Fruit fly (Drosophila melanogaster) whole organism, larva: Measurements from ENCODE around the gene Ptp61F.

ENCODE experiments used
- noc ChIP-seq: fragments of 200-800 bp; sonication (Bioruptor generic); optimal IDR thresholded peaks from 3 replicates; lab custom pipeline; 2019; ENCODE audit warnings: missing biosample characterization, mild to moderate bottlenecking, missing genetic modification characterization, moderate library complexity

Gene Ptp61F

DNA sequence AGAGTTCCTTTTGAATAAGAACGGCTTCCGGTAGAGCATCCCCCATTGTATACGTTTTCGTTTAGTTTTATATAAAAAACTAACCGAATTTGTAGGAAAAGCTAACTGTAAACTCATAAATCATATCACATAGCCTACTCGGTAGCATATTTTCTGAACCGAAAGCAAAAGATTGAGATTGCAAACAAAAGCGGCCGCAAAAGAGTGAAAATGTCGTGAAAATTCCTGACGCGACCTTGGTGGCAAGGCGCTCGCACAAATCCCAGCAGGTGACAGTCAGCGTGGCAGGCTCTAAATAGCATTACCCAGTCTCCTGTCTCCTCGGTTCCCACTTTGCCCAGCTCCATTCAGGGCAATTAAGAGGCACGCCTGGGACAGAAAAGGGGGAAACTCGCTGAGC is 3.1 kb downstream of the Ptp61F start, which contains the start of gene Naa30B:
Gene Naa30B, minus strand, starts transcription at position 101 of the 400 bp plus-strand sequence.
- TF ChIP-seq noc (tag; lab: Kevin White, UChicago) = no peak

dm6 chr3L:1471037-1471436 is 4.0 kb downstream of the Ptp61F start:
- no peak for TF ChIP-seq noc (tag; lab: Kevin White, UChicago)

DNA sequence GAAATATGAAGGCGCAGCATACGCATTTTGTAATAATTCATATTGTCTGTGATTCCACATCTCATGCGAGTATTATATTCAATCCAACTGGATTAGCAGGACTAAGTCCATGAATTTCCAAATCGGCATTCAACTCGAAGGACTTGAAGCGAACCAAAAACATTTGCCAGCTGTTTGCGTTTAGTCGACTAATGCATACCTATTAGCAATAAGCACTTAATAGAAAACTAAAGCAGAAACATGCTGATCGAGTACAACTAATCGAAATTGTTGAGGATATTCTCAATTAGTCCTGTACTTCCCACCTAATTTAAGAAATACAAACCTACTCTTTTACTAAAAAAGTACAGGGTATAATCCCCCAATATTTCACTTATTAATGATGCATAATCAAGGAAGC is 5.8 kb downstream of the Ptp61F start:
- no peak for TF ChIP-seq noc (tag; lab: Kevin White, UChicago)

- no peak for TF ChIP-seq noc (tag; lab: Kevin White, UChicago)
Measured at dm6 chr3L:1464465-1464864, 10.6 kb downstream of the Ptp61F start.

DNA sequence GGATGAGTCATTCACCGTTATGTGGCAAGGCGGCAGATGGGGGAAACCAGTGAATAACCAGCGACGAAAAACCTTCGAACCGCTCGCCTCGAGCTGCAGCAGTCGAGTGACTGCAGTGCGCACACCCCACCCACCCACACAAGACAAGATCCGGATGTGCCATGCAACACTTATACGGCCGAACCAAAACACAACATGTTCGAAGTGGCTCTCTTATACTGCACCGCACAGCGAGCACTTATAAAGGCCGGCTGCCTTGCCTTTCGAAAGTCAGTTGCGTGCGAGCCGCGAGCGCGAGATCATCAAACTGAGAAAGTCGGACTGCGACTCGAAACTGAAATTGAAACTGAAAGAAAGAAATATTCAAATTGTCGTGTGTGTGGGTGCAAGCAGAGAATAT is 11.5 kb downstream of the Ptp61F start, which contains the start of gene rho:
Gene rho, plus strand, starts transcription at position 265 of the 400 bp plus-strand sequence.
- no peak for TF ChIP-seq noc (tag; lab: Kevin White, UChicago)

DNA sequence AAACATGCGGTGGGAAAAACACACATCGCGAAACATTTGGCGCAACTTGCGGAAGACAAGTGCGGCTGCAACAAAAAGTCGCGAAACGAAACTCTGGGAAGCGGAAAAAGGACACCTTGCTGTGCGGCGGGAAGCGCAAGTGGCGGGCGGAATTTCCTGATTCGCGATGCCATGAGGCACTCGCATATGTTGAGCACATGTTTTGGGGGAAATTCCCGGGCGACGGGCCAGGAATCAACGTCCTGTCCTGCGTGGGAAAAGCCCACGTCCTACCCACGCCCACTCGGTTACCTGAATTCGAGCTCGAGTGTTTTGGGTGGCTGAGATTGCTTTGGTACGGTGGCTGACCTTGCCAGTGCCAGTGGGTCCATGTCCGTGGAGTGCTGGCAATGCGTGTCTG is 13.2 kb downstream of the Ptp61F start:
- no peak for TF ChIP-seq noc (tag; lab: Kevin White, UChicago)

- TF ChIP-seq noc (tag; lab: Kevin White, UChicago) = no peak
Measured at dm6 chr3L:1457998-1458728, 16.9 kb downstream of the Ptp61F start.

DNA sequence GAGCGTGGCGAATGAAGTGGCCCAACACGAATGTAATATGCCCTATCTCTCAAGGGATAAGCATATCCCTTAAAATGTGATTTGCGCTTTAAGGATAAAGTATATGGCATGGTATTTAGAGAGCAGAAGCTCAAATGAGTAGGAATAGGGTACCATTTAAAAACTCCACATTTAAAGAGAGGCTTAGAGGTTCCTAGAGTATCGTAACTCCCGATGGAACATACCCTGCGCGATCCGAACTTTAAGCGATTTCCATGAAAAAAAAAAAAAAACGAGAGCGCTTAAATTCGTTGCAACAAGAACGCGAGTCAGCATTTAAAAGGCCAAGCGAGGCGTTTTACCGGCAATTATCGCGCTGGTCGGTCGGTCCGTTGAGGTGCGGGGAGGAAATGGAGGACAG is 17.8 kb downstream of the Ptp61F start:
- no peak for TF ChIP-seq noc (tag; lab: Kevin White, UChicago)

DNA sequence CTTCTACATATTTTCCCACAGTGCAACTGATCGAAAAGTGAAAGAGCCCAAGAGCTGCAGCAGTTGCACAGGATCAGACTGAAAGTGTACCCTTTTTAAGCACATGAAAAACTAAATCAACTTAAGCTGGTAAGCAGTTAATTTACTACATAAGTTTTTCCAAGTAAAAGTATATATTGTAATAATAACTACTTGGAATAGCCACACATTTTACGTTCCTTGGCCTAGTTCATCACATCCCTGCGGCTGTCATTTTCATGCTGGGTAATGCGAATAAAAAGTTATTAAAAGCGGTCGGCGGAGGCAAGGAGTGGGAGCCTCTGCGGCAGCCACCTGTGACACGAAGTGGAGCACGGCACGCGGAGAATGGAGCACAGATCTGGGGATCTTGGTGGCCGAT is 24.1 kb downstream of the Ptp61F start:
- no peak for TF ChIP-seq noc (tag; lab: Kevin White, UChicago)

- TF ChIP-seq noc (tag; lab: Kevin White, UChicago) = no peak
Measured at dm6 chr3L:1447803-1448517, 27.1 kb downstream of the Ptp61F start.

DNA sequence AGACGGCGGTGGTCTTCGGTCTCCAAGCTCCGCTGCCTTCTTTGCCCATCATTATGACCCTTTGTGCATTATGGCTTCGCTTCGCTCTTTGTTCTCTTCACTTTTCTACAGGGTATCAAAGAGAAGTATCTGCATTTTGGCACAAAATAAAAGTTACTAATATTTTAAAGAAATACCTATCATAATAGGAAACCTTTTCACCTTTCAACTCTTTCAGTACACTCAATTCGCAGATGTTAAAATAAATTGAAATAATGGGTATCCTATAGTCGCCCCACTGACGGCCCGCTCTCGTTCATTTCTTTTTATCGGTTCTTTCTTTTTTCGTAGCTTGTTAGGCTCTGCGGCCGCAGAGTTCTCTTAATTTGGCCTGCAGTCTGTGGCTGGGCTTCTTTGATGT is 32.2 kb downstream of the Ptp61F start:
- no peak for TF ChIP-seq noc (tag; lab: Kevin White, UChicago)

dm6 chr3L:1442309-1442708 is 32.7 kb downstream of the Ptp61F start:
- no peak for TF ChIP-seq noc (tag; lab: Kevin White, UChicago)

- no peak for TF ChIP-seq noc (tag; lab: Kevin White, UChicago)
Measured at dm6 chr3L:1440999-1441398, 34.1 kb downstream of the Ptp61F start.

- no peak for TF ChIP-seq noc (tag; lab: Kevin White, UChicago)
Measured at dm6 chr3L:1437772-1438171, 37.3 kb downstream of the Ptp61F start, which contains the start of gene SA2. TSS of gene SA2 (minus strand) at chr3L:1437872.

DNA sequence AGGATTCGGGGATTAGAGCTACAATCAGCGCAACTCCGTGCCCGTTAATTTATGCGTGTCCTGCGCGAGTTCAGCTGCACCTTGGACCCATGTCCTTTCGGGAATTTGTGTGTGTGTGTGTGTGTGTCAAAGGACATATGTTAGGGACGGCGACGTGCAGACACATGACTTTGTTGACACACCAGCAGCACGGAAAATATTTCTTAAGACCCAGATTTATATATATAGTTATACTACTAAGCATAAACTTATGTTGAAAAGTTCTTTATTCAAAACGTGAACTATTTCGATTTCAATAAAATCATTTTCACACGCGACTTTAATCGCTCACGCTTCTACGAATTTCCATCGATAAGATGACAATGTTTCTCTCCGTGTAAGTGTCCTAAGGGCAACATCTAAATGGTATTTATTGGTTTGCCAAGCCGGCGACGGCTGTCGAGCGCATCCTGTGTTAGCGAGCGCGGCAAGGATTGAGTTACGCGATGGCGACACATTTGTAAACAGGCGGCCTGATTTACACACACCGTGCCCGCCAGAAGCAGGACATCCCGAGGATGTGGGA is 43.5 kb downstream of the Ptp61F start:
- no peak for TF ChIP-seq noc (tag; lab: Kevin White, UChicago)

dm6 chr3L:1424488-1424887 is 50.6 kb downstream of the Ptp61F start:
- no peak for TF ChIP-seq noc (tag; lab: Kevin White, UChicago)
